Worm (Caenorhabditis elegans): Measurements from ENCODE around the gene R02F2.6.

- TF ChIP-seq ztf-11 (tag; optimal IDR thresholded peaks at IDR 0.05) (no peak), unc-62 (GFP tag; optimal IDR thresholded peaks at IDR 0.05) (no peak), ceh-43 (GFP tag; optimal IDR thresholded peaks at IDR 0.05) (no peak), nhr-237 (tag; optimal IDR thresholded peaks at IDR 0.05) (no peak)
Measured at ce11 chrIII:5449762-5450308, 28.9 kb downstream of the R02F2.6 start, which contains the start of gene F48E8.8.

Data from whole organism, mixed stage, embryonic.